Worm (Caenorhabditis elegans): ENCODE results near the gene otpl-1.

- no peak for TF ChIP-seq ztf-23 (GFP tag; IDR thresholded peaks at IDR 0.05)
- no peak for TF ChIP-seq ztf-29 (GFP tag; IDR thresholded peaks at IDR 0.05)
- TF ChIP-seq klf-2 (GFP tag; conservative IDR thresholded peaks at IDR 0.05), result no peak
- TF ChIP-seq cog-1 (tag; optimal IDR thresholded peaks at IDR 0.05), result no peak
- no peak for TF ChIP-seq tab-1 (GFP tag; IDR thresholded peaks at IDR 0.05)
- TF ChIP-seq med-1 (GFP tag; optimal IDR thresholded peaks at IDR 0.05; ENCODE audit: insufficient read depth), result no peak
- TF ChIP-seq T22C8.4 (GFP tag; IDR thresholded peaks at IDR 0.05), result no peak
These were observed 1.8 kb downstream of the otpl-1 start for ce11 chrIV:3570612-3571011.
